Worm (Caenorhabditis elegans) whole organism, L1 larva: ENCODE data around the gene amx-1.

Experiments used
- F16B12.6 ChIP-seq: fragments of 150-350 bp; optimal IDR thresholded peaks from 2 replicates; lab custom pipeline; 2014; ENCODE audit warnings: missing biosample characterization, missing genetic modification characterization
- Y116A8C.19 ChIP-seq: sonication (generic microtip); optimal IDR thresholded peaks from 2 replicates; lab custom pipeline; 2016; ENCODE audit warnings: missing compliant biosample characterization, missing genetic modification characterization, borderline replicate concordance
- alr-1 ChIP-seq: fragments of 200-800 bp; sonication (Bioruptor generic); optimal IDR thresholded peaks from 2 replicates; lab custom pipeline; 2018; ENCODE audit warnings: borderline replicate concordance, mild to moderate bottlenecking, missing genetic modification characterization, missing compliant biosample characterization
- aly-2 ChIP-seq: fragments of 150-350 bp; optimal IDR thresholded peaks from 2 replicates; lab custom pipeline; 2014; ENCODE audit warnings: missing biosample characterization, missing genetic modification characterization
- blmp-1 ChIP-seq: fragments of 150-350 bp; optimal IDR thresholded peaks from 2 replicates; lab custom pipeline; 2014; ENCODE audit warnings: missing biosample characterization, missing genetic modification characterization
- ceh-63 ChIP-seq: fragments of 200-800 bp; sonication (Bioruptor generic); optimal IDR thresholded peaks from 2 replicates; lab custom pipeline; 2018; ENCODE audit warnings: mild to moderate bottlenecking, missing genetic modification characterization, missing compliant biosample characterization
- ceh-8 ChIP-seq: fragments of 200-800 bp; sonication (Bioruptor generic); optimal IDR thresholded peaks from 2 replicates; lab custom pipeline; 2018; ENCODE audit warnings: mild to moderate bottlenecking, missing genetic modification characterization, moderate library complexity, missing compliant biosample characterization
- ceh-88 ChIP-seq: fragments of 200-800 bp; sonication (Bioruptor generic); IDR thresholded peaks from 2 replicates; pipeline ENCODE4 v1.3.6; 2022; ENCODE audit warnings: missing genetic modification characterization, missing compliant biosample characterization
- dsc-1 ChIP-seq: sonication (generic microtip); optimal IDR thresholded peaks from 2 replicates; lab custom pipeline; 2016; ENCODE audit warnings: mild to moderate bottlenecking, missing genetic modification characterization, missing compliant biosample characterization
- egl-27 ChIP-seq, 2 experiments: fragments of 150-350 bp in 1 of 2; sonication (generic microtip); optimal IDR thresholded peaks; 3 replicates each; lab custom pipeline; 2017 to 2018; ENCODE audit warnings: missing biosample characterization in 2 of 2, missing genetic modification characterization in 2 of 2, missing genetic modification reagents in 2 of 2
- elt-2 ChIP-seq: sonication (generic microtip); optimal IDR thresholded peaks from 2 replicates; lab custom pipeline; 2016; ENCODE audit warnings: missing genetic modification characterization, mild to moderate bottlenecking, inconsistent platforms, missing compliant biosample characterization, missing genetic modification reagents
- fkh-10 ChIP-seq: sonication (generic microtip); optimal IDR thresholded peaks from 2 replicates; lab custom pipeline; 2017; ENCODE audit warnings: missing biosample characterization, missing genetic modification reagents, missing genetic modification characterization
- fkh-4 ChIP-seq: sonication (generic microtip); optimal IDR thresholded peaks from 2 replicates; lab custom pipeline; 2016; ENCODE audit warnings: missing compliant biosample characterization, missing genetic modification characterization, borderline replicate concordance
- fkh-8 ChIP-seq: sonication (generic microtip); optimal IDR thresholded peaks from 2 replicates; lab custom pipeline; 2016; ENCODE audit warnings: mild to moderate bottlenecking, missing genetic modification characterization, missing compliant biosample characterization
- fos-1 ChIP-seq: fragments of 150-350 bp; optimal IDR thresholded peaks from 2 replicates; lab custom pipeline; 2014; ENCODE audit warnings: missing biosample characterization, missing genetic modification characterization
- grh-1 ChIP-seq: fragments of 200-800 bp; sonication (Bioruptor generic); IDR thresholded peaks from 2 replicates; pipeline ENCODE4 v1.3.6; 2022; ENCODE audit warnings: missing genetic modification reagents, missing genetic modification characterization, missing compliant biosample characterization
- hlh-17 ChIP-seq: fragments of 200-800 bp; sonication (Bioruptor generic); optimal IDR thresholded peaks from 2 replicates; lab custom pipeline; 2018; ENCODE audit warnings: missing genetic modification characterization, mild to moderate bottlenecking, missing compliant biosample characterization, moderate library complexity, borderline replicate concordance
- hlh-4 ChIP-seq: sonication (generic microtip); optimal IDR thresholded peaks from 2 replicates; lab custom pipeline; 2016; ENCODE audit warnings: mild to moderate bottlenecking, missing genetic modification characterization, missing compliant biosample characterization
- hpl-2 ChIP-seq: fragments of 150-350 bp; optimal IDR thresholded peaks from 2 replicates; lab custom pipeline; 2014; ENCODE audit warnings: missing biosample characterization, missing genetic modification reagents, missing genetic modification characterization
- jun-1 ChIP-seq: fragments of 150-350 bp; optimal IDR thresholded peaks from 2 replicates; lab custom pipeline; 2014; ENCODE audit warnings: missing biosample characterization, missing genetic modification reagents, missing genetic modification characterization
- lin-14 ChIP-seq: fragments of 200-800 bp; sonication (Bioruptor generic); optimal IDR thresholded peaks from 2 replicates; lab custom pipeline; 2018; ENCODE audit warnings: mild to moderate bottlenecking, missing genetic modification characterization, moderate library complexity, missing compliant biosample characterization
- lin-39 ChIP-seq: fragments of 150-350 bp; optimal IDR thresholded peaks from 2 replicates; lab custom pipeline; 2014; ENCODE audit warnings: missing biosample characterization, missing genetic modification reagents, missing genetic modification characterization
- lir-3 ChIP-seq: sonication (generic microtip); optimal IDR thresholded peaks from 2 replicates; lab custom pipeline; 2016; ENCODE audit warnings: mild to moderate bottlenecking, missing genetic modification characterization, moderate library complexity, missing compliant biosample characterization; ENCODE audit not compliant: poor library complexity
- mab-9 ChIP-seq: fragments of 200-800 bp; sonication (Bioruptor generic); IDR thresholded peaks from 2 replicates; pipeline ENCODE4 v1.3.6; 2022; ENCODE audit warnings: missing genetic modification reagents, missing genetic modification characterization, missing compliant biosample characterization
- mef-2 ChIP-seq: fragments of 150-350 bp; optimal IDR thresholded peaks from 2 replicates; lab custom pipeline; 2014; ENCODE audit warnings: missing biosample characterization, missing genetic modification characterization
- mep-1 ChIP-seq: fragments of 150-350 bp; optimal IDR thresholded peaks from 2 replicates; lab custom pipeline; 2014; ENCODE audit warnings: missing biosample characterization, missing genetic modification characterization
- nhr-12 ChIP-seq: sonication (generic microtip); optimal IDR thresholded peaks from 2 replicates; lab custom pipeline; 2017; ENCODE audit warnings: missing biosample characterization, missing genetic modification characterization
- nhr-19 ChIP-seq: fragments of 200-800 bp; sonication (Bioruptor generic); conservative IDR thresholded peaks from 2 replicates; pipeline ENCODE4 v1.3.6; 2022; ENCODE audit warnings: missing genetic modification characterization, missing compliant biosample characterization
- nhr-20 ChIP-seq: sonication (generic microtip); optimal IDR thresholded peaks from 2 replicates; lab custom pipeline; 2016; ENCODE audit warnings: mild to moderate bottlenecking, missing genetic modification characterization, missing compliant biosample characterization
- nhr-237 ChIP-seq: fragments of 150-350 bp; optimal IDR thresholded peaks from 2 replicates; lab custom pipeline; 2014; ENCODE audit warnings: missing biosample characterization, missing genetic modification characterization
- nhr-71 ChIP-seq: sonication (generic microtip); optimal IDR thresholded peaks from 2 replicates; lab custom pipeline; 2016; ENCODE audit warnings: mild to moderate bottlenecking, missing genetic modification characterization, moderate library complexity, missing compliant biosample characterization
- nhr-85 ChIP-seq: sonication (generic microtip); peaks from one replicate; lab custom pipeline; 2016; ENCODE audit warnings: missing genetic modification characterization, inconsistent platforms, missing compliant biosample characterization
- pag-3 ChIP-seq: sonication (generic microtip); optimal IDR thresholded peaks from 2 replicates; lab custom pipeline; 2017; ENCODE audit warnings: missing genetic modification characterization, mild to moderate bottlenecking, missing compliant biosample characterization, antibody characterized with exemption, borderline replicate concordance; ENCODE audit not compliant: insufficient read depth
- pax-3 ChIP-seq: fragments of 200-800 bp; sonication (Bioruptor generic); optimal IDR thresholded peaks from 2 replicates; lab custom pipeline; 2018; ENCODE audit warnings: mild to moderate bottlenecking, missing genetic modification characterization, moderate library complexity, missing compliant biosample characterization
- pqm-1 ChIP-seq: sonication (generic microtip); optimal IDR thresholded peaks from 3 replicates; lab custom pipeline; 2017; ENCODE audit warnings: missing biosample characterization, missing genetic modification characterization
- skn-1 ChIP-seq: fragments of 150-350 bp; optimal IDR thresholded peaks from 2 replicates; lab custom pipeline; 2014; ENCODE audit warnings: missing biosample characterization, missing genetic modification characterization
- snu-23 ChIP-seq: sonication (generic microtip); optimal IDR thresholded peaks from 2 replicates; lab custom pipeline; 2016; ENCODE audit warnings: missing genetic modification characterization, missing compliant biosample characterization
- sox-4 ChIP-seq: sonication (generic microtip); optimal IDR thresholded peaks from 2 replicates; lab custom pipeline; 2016; ENCODE audit warnings: missing genetic modification characterization, missing compliant biosample characterization
- sup-37 ChIP-seq: fragments of 200-800 bp; sonication (Bioruptor generic); optimal IDR thresholded peaks from 2 replicates; lab custom pipeline; 2018; ENCODE audit warnings: mild to moderate bottlenecking, missing genetic modification characterization, missing compliant biosample characterization
- swsn-7 ChIP-seq: sonication (generic microtip); optimal IDR thresholded peaks from 2 replicates; lab custom pipeline; 2016; ENCODE audit warnings: missing genetic modification characterization, missing compliant biosample characterization
- tbx-2 ChIP-seq: sonication (generic microtip); optimal IDR thresholded peaks from 2 replicates; lab custom pipeline; 2016; ENCODE audit warnings: missing genetic modification characterization, missing compliant biosample characterization
- unc-30 ChIP-seq: sonication (generic microtip); optimal IDR thresholded peaks from 2 replicates; lab custom pipeline; 2017; ENCODE audit warnings: missing biosample characterization, missing genetic modification characterization
- unc-98 ChIP-seq: fragments of 200-800 bp; sonication (Bioruptor generic); IDR thresholded peaks from 2 replicates; pipeline ENCODE4 v1.3.6; 2022; ENCODE audit warnings: missing genetic modification characterization, missing compliant biosample characterization
- vab-15 ChIP-seq: sonication (generic microtip); optimal IDR thresholded peaks from 2 replicates; lab custom pipeline; 2017; ENCODE audit warnings: missing genotype, mild to moderate bottlenecking, missing genetic modification characterization, missing compliant biosample characterization
- xbp-1 ChIP-seq: sonication (generic microtip); optimal IDR thresholded peaks from 2 replicates; lab custom pipeline; 2016; ENCODE audit warnings: missing genetic modification characterization, missing compliant biosample characterization
- zag-1 ChIP-seq: fragments of 150-350 bp; optimal IDR thresholded peaks from 2 replicates; lab custom pipeline; 2014; ENCODE audit warnings: missing biosample characterization, missing genetic modification characterization
- ztf-11 ChIP-seq, 2 experiments: sonication (generic microtip); optimal IDR thresholded peaks; 2 replicates each; lab custom pipeline; 2016 to 2017; ENCODE audit warnings: missing genetic modification characterization in 2 of 2, missing biosample characterization in 1 of 2, missing compliant biosample characterization in 1 of 2
- ztf-4 ChIP-seq: fragments of 150-350 bp; optimal IDR thresholded peaks from 2 replicates; lab custom pipeline; 2014; ENCODE audit warnings: missing biosample characterization, missing genetic modification characterization

The amx-1 gene

DNA sequence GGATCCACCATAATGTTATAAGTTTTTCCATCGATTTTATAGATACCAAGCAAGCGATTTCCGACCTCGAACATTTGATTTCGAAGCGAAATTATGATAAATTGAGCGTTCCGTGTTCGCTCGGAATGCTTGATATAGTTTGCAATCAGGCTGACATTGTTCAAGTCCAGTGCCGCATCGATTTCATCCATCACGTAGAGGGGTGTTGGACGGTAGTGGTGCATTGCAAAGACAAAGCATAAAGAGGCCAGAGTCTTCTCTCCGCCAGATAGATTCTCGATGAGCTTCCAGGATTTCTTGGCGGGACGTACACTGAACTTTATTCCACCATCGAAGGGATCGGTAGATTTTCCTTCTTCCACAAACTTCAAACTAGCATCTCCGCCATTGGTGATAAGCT, 7.8 kb upstream of the amx-1 start:
- TF ChIP-seq aly-2 (no peak), vab-15 (tag; lab: Kevin White, UChicago) (no peak), blmp-1 (tag; lab: Kevin White, UChicago) (no peak), egl-27 (tag; optimal IDR thresholded peaks at IDR 0.05; lab: Kevin White, UChicago) (no peak), mab-9 (GFP tag; lab: Robert Waterston, UW) (no peak), nhr-237 (no peak), tbx-2 (tag; lab: Kevin White, UChicago) (no peak), sox-4 (no peak), sup-37 (no peak), nhr-19 (GFP tag; lab: Robert Waterston, UW) (no peak)
- TF ChIP-seq, all 84 proteins: peak for 0

DNA sequence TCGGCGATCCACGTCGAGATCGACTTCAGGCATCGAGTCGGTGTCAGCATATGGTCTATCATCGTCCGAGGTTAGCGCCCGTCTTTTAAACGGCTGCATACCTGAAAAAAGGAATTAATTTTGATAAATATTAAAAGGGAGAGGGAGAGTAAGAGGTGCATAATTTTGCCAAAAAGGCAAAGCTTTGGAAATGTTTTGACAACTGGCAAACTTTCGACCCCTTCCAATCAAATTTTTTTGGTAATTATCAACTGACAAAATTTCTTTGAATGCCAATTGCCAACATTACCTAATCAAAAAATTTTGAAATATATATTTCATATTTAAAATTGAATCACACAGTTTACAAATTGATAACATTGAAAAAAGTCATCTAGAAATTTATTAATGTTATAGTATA, 2.6 kb upstream of the amx-1 start, which contains the start of gene dpy-27:
Gene dpy-27, minus strand, starts transcription at position 101 of the 400 bp plus-strand sequence.
- no peak for TF ChIP-seq dsc-1 (tag; lab: Kevin White, UChicago)
- TF ChIP-seq elt-2, result no peak
- no peak for TF ChIP-seq ceh-8
- TF ChIP-seq xbp-1 (tag; lab: Kevin White, UChicago), result no peak

DNA sequence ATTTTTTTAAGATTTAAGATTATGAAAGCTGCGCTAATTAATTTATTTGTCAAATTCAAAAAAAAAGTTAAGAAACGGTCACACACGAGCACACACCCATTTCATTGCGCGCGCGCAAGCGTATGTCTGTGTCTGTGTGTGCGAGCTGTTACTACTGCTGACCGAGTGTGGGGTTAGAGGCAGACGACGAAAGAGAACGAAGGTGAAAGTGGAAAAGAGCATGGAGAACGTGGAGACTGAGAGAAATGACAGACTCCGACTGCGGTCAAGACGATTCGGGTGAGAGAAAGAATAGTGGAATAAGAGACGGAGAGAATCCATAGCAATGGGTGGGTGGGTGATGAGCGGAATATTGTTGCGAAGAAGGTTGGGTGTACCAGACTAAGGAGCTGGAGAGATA, 2.1 kb upstream of the amx-1 start:
- no peak for TF ChIP-seq grh-1 (GFP tag; lab: Robert Waterston, UW)
- peak; percentile 79 for TF ChIP-seq nhr-71 (tag; lab: Kevin White, UChicago)
- TF ChIP-seq hlh-4 (tag; lab: Kevin White, UChicago), result no peak
- TF ChIP-seq pag-3 (tag; lab: Kevin White, UChicago), result no peak
- TF ChIP-seq fkh-8 (tag; lab: Kevin White, UChicago), result peak; percentile 62
- no peak for TF ChIP-seq alr-1
- no peak for TF ChIP-seq lir-3
- TF ChIP-seq snu-23, result peak; percentile 82
- TF ChIP-seq F16B12.6 (tag; lab: Kevin White, UChicago), result peak; percentile 43
- TF ChIP-seq ztf-4 (tag; lab: Kevin White, UChicago), result no peak
- TF ChIP-seq unc-98, result no peak
- no peak for TF ChIP-seq vab-15 (tag; lab: Kevin White, UChicago)
- no peak for TF ChIP-seq hlh-17
- no peak for TF ChIP-seq ceh-63 (GFP tag; lab: Kevin White, UChicago)
- peak; percentile 92 for TF ChIP-seq lin-14
- TF ChIP-seq zag-1 (tag; lab: Kevin White, UChicago), result no peak
- peak; percentile 50 for TF ChIP-seq nhr-19 (GFP tag; lab: Robert Waterston, UW)
- TF ChIP-seq swsn-7 (tag; lab: Kevin White, UChicago), result peak; percentile 74
- TF ChIP-seq Y116A8C.19 (tag; lab: Kevin White, UChicago), result no peak
- TF ChIP-seq nhr-12 (tag; lab: Kevin White, UChicago), result no peak
- peak; percentile 75 for TF ChIP-seq nhr-20 (tag; lab: Kevin White, UChicago)
- peak; percentile 77 for TF ChIP-seq nhr-85
- TF ChIP-seq hpl-2, result no peak
- peak; percentile 61 for TF ChIP-seq skn-1 (tag; lab: Kevin White, UChicago)
- TF ChIP-seq ceh-88 (GFP tag; lab: Robert Waterston, UW), result no peak
- no peak for TF ChIP-seq fkh-10 (GFP tag; lab: Kevin White, UChicago)
- no peak for TF ChIP-seq ceh-8
- peak; percentile 83 for TF ChIP-seq mep-1 (tag; lab: Kevin White, UChicago)
- no peak for TF ChIP-seq pax-3
- peak; percentile 20 for TF ChIP-seq dsc-1 (tag; lab: Kevin White, UChicago)
- TF ChIP-seq unc-30, result no peak
- TF ChIP-seq pqm-1 (tag; lab: Kevin White, UChicago), result no peak
- peak in 1 of 2 experiments; percentile 36 for TF ChIP-seq ztf-11 (tag; optimal IDR thresholded peaks at IDR 0.05; lab: Kevin White, UChicago)
- TF ChIP-seq lin-39 (tag; lab: Kevin White, UChicago), result no peak
- TF ChIP-seq fos-1 (tag; lab: Kevin White, UChicago), result peak; percentile 35
- TF ChIP-seq mef-2 (tag; lab: Kevin White, UChicago), result no peak
- TF ChIP-seq fkh-4 (tag; lab: Kevin White, UChicago), result no peak
- TF ChIP-seq sox-4, result no peak
- TF ChIP-seq jun-1 (tag; lab: Kevin White, UChicago), result peak; percentile 25
- TF ChIP-seq mab-9 (GFP tag; lab: Robert Waterston, UW), result 0 out of 2 replicates have a peak, but pooled peaks have one; percentile 9
- no peak for TF ChIP-seq nhr-237
